Fruit fly (Drosophila melanogaster) whole organism, embryonic: ENCODE measurements around the gene CG13306.

Experiments
- CG10147 ChIP-seq: fragments of 200-800 bp; sonication (Bioruptor generic); optimal IDR thresholded peaks from 2 replicates; lab custom pipeline; 2019; ENCODE audit warnings: missing biosample characterization, mild to moderate bottlenecking, missing genetic modification characterization, moderate library complexity
- CG1024 ChIP-seq: fragments of 200-800 bp; sonication (Bioruptor generic); IDR thresholded peaks from 2 replicates; pipeline ENCODE4 v1.3.6; 2022; ENCODE audit warnings: missing biosample characterization, missing genetic modification characterization
- CG11695 ChIP-seq: fragments of 200-800 bp; sonication (Bioruptor generic); IDR thresholded peaks from 3 replicates; pipeline ENCODE4 v1.3.6; 2022; ENCODE audit warnings: missing biosample characterization, missing genetic modification characterization
- CG1233 ChIP-seq: fragments of 200-800 bp; sonication (Bioruptor generic); optimal IDR thresholded peaks from 4 replicates; lab custom pipeline; 2018; ENCODE audit warnings: missing biosample characterization, mild to moderate bottlenecking, missing genetic modification characterization
- CG13894 ChIP-seq: fragments of 200-800 bp; sonication (Bioruptor generic); optimal IDR thresholded peaks from 3 replicates; lab custom pipeline; 2018; ENCODE audit warnings: missing biosample characterization, mild to moderate bottlenecking, missing genetic modification characterization, moderate library complexity
- CG14965 ChIP-seq: fragments of 200-800 bp; sonication (Bioruptor generic); optimal IDR thresholded peaks from 2 replicates; lab custom pipeline; 2016; ENCODE audit warnings: missing biosample characterization, missing genetic modification characterization, borderline replicate concordance
- CG15269 ChIP-seq: fragments of 200-800 bp; sonication (Bioruptor generic); optimal IDR thresholded peaks from 2 replicates; lab custom pipeline; 2018; ENCODE audit warnings: missing biosample characterization, mild to moderate bottlenecking, missing genetic modification characterization, moderate library complexity
- CG15696 ChIP-seq: fragments of 200-800 bp; sonication (Bioruptor generic); optimal IDR thresholded peaks from 2 replicates; lab custom pipeline; 2019; ENCODE audit warnings: missing biosample characterization, mild to moderate bottlenecking, missing genetic modification characterization, moderate library complexity
- CG17328 ChIP-seq: fragments of 200-800 bp; sonication (Bioruptor generic); IDR thresholded peaks from 2 replicates; pipeline ENCODE4 v1.3.6; 2022; ENCODE audit warnings: missing biosample characterization, missing genetic modification characterization
- CG17802 ChIP-seq: fragments of 200-800 bp; sonication (Bioruptor generic); optimal IDR thresholded peaks from 2 replicates; lab custom pipeline; 2018; ENCODE audit warnings: missing biosample characterization, mild to moderate bottlenecking, missing genetic modification characterization, moderate library complexity
- CG31365 ChIP-seq: fragments of 200-800 bp; sonication (Bioruptor generic); optimal IDR thresholded peaks from 2 replicates; lab custom pipeline; 2018; ENCODE audit warnings: missing biosample characterization, mild to moderate bottlenecking, missing genetic modification characterization
- CG33213 ChIP-seq: fragments of 200-800 bp; sonication (Bioruptor generic); optimal IDR thresholded peaks from 3 replicates; lab custom pipeline; 2016; ENCODE audit warnings: missing biosample characterization, missing genetic modification characterization
- CG33557 ChIP-seq: fragments of 200-800 bp; sonication (Bioruptor generic); optimal IDR thresholded peaks from 2 replicates; lab custom pipeline; 2019; ENCODE audit warnings: missing biosample characterization, mild to moderate bottlenecking, missing genetic modification characterization, moderate library complexity
- CG7372 ChIP-seq: fragments of 200-800 bp; sonication (Bioruptor generic); IDR thresholded peaks from 2 replicates; pipeline ENCODE4 v1.3.6; 2022; ENCODE audit warnings: missing biosample characterization, missing genetic modification characterization
- CG7556 ChIP-seq: fragments of 200-800 bp; sonication (Bioruptor generic); optimal IDR thresholded peaks from 2 replicates; lab custom pipeline; 2017; ENCODE audit warnings: missing biosample characterization, mild to moderate bottlenecking, missing genetic modification characterization
- CG8924 ChIP-seq: fragments of 200-800 bp; optimal IDR thresholded peaks from 3 replicates; lab custom pipeline; 2019; ENCODE audit warnings: missing biosample characterization, mild to moderate bottlenecking, missing genetic modification characterization, moderate library complexity
- CG8944 ChIP-seq: fragments of 200-800 bp; sonication (Bioruptor generic); optimal IDR thresholded peaks from 3 replicates; lab custom pipeline; 2016; ENCODE audit warnings: missing biosample characterization, missing genetic modification characterization
- Deaf1 ChIP-seq: fragments of 200-800 bp; optimal IDR thresholded peaks from 3 replicates; lab custom pipeline; 2019; ENCODE audit warnings: missing biosample characterization, mild to moderate bottlenecking, missing genetic modification characterization, moderate library complexity
- Dfd ChIP-seq, 2 experiments: fragments of >200 bp; optimal IDR thresholded peaks; 2 replicates each; lab custom pipeline; 2017; ENCODE audit warnings: missing biosample characterization in 2 of 2, missing genetic modification characterization in 2 of 2
- Dip2 ChIP-seq: fragments of 200-800 bp; sonication (Bioruptor generic); IDR thresholded peaks from 2 replicates; pipeline ENCODE4 v1.3.6; 2022; ENCODE audit warnings: missing biosample characterization, missing genetic modification characterization
- E2f1 ChIP-seq: fragments of 200-800 bp; sonication (Bioruptor generic); IDR thresholded peaks from 2 replicates; pipeline ENCODE4 v1.3.6; 2022; ENCODE audit warnings: missing biosample characterization, missing genetic modification characterization
- E2f2 ChIP-seq: fragments of 200-800 bp; sonication (Bioruptor generic); IDR thresholded peaks from 2 replicates; pipeline ENCODE4 v1.3.6; 2022; ENCODE audit warnings: missing biosample characterization, missing genetic modification characterization
- Ets65A ChIP-seq: fragments of 200-800 bp; sonication (Bioruptor generic); peaks from one replicate; lab custom pipeline; 2016; ENCODE audit warnings: missing biosample characterization, missing genetic modification characterization
- MESR4 ChIP-seq: fragments of 200-800 bp; sonication (Bioruptor generic); optimal IDR thresholded peaks from 2 replicates; lab custom pipeline; 2018; ENCODE audit warnings: missing biosample characterization, mild to moderate bottlenecking, missing genetic modification characterization, moderate library complexity
- Myb ChIP-seq: fragments of 200-800 bp; sonication (Bioruptor generic); optimal IDR thresholded peaks from 2 replicates; lab custom pipeline; 2016; ENCODE audit warnings: missing biosample characterization, missing genetic modification characterization
- NFAT ChIP-seq: fragments of 200-800 bp; sonication (Bioruptor generic); IDR thresholded peaks from 2 replicates; pipeline ENCODE4 v1.3.6; 2022; ENCODE audit warnings: missing biosample characterization, missing genetic modification characterization
- Nf-YB ChIP-seq: fragments of 200-800 bp; sonication (Bioruptor generic); optimal IDR thresholded peaks from 3 replicates; lab custom pipeline; 2019; ENCODE audit warnings: missing biosample characterization, mild to moderate bottlenecking, missing genetic modification characterization, moderate library complexity
- Nf-YC ChIP-seq: fragments of 200-800 bp; optimal IDR thresholded peaks from 3 replicates; lab custom pipeline; 2019; ENCODE audit warnings: missing biosample characterization, mild to moderate bottlenecking, missing genetic modification characterization, moderate library complexity
- Opbp ChIP-seq: fragments of 200-800 bp; sonication (Bioruptor generic); IDR thresholded peaks from 3 replicates; pipeline ENCODE4 v1.3.6; 2022; ENCODE audit warnings: missing biosample characterization, missing genetic modification characterization; ENCODE audit not compliant: partially characterized antibody
- Xbp1 ChIP-seq: fragments of 200-800 bp; sonication (Bioruptor generic); optimal IDR thresholded peaks from 3 replicates; lab custom pipeline; 2016; ENCODE audit warnings: missing biosample characterization, mild to moderate bottlenecking, missing genetic modification characterization
- YL-1 ChIP-seq: fragments of 200-800 bp; sonication (Bioruptor generic); optimal IDR thresholded peaks from 3 replicates; lab custom pipeline; 2017; ENCODE audit warnings: missing biosample characterization, mild to moderate bottlenecking, missing genetic modification characterization
- al ChIP-seq: fragments of 200-800 bp; sonication (Bioruptor generic); IDR thresholded peaks from 2 replicates; pipeline ENCODE4 v1.3.6; 2022; ENCODE audit warnings: missing biosample characterization, missing genetic modification characterization
- ase ChIP-seq: fragments of 200-800 bp; sonication (Bioruptor generic); IDR thresholded peaks from 3 replicates; pipeline ENCODE4 v1.3.6; 2022; ENCODE audit warnings: missing biosample characterization, missing genetic modification characterization
- btn ChIP-seq: fragments of 200-800 bp; sonication (Bioruptor generic); optimal IDR thresholded peaks from 2 replicates; lab custom pipeline; 2016; ENCODE audit warnings: missing biosample characterization, missing genetic modification characterization
- chinmo ChIP-seq: fragments of 200-800 bp; sonication (Bioruptor generic); IDR thresholded peaks from 4 replicates; pipeline ENCODE4 v1.3.6; 2022; ENCODE audit warnings: missing biosample characterization, missing genetic modification characterization; ENCODE audit not compliant: partially characterized antibody
- dmrt99B ChIP-seq: fragments of 200-800 bp; sonication (Bioruptor generic); optimal IDR thresholded peaks from 2 replicates; lab custom pipeline; 2018; ENCODE audit warnings: missing biosample characterization, mild to moderate bottlenecking, missing genetic modification characterization, moderate library complexity
- fd64A ChIP-seq: fragments of 200-800 bp; sonication (Bioruptor generic); optimal IDR thresholded peaks from 3 replicates; lab custom pipeline; 2018; ENCODE audit warnings: missing biosample characterization, mild to moderate bottlenecking, missing genetic modification characterization
- hb ChIP-seq: fragments of 200-800 bp; sonication (Bioruptor generic); IDR thresholded peaks from 3 replicates; pipeline ENCODE4 v1.3.6; 2022; ENCODE audit warnings: missing biosample characterization, missing genetic modification characterization; ENCODE audit not compliant: partially characterized antibody
- kni ChIP-seq: fragments of 200-800 bp; sonication (Bioruptor generic); optimal IDR thresholded peaks from 3 replicates; lab custom pipeline; 2017; ENCODE audit warnings: mild to moderate bottlenecking, missing biosample characterization, missing genetic modification reagents, missing genetic modification characterization
- mam ChIP-seq: fragments of 200-800 bp; sonication (Bioruptor generic); optimal IDR thresholded peaks from 3 replicates; lab custom pipeline; 2016; ENCODE audit warnings: missing biosample characterization, missing genetic modification characterization
- nau ChIP-seq: fragments of 200-800 bp; sonication (Bioruptor generic); optimal IDR thresholded peaks from 3 replicates; lab custom pipeline; 2017; ENCODE audit warnings: missing biosample characterization, mild to moderate bottlenecking, missing genetic modification characterization, missing genetic modification reagents
- otp ChIP-seq: fragments of 200-800 bp; sonication (Bioruptor generic); IDR thresholded peaks from 3 replicates; pipeline ENCODE4, ENCODE4 v1.3.6; 2022; ENCODE audit warnings: missing biosample characterization, missing genetic modification characterization
- prd ChIP-seq, 3 experiments: fragments of >200 bp in 2 of 3; fragments of 200-800 bp in 1 of 3; sonication (Bioruptor generic) in 1 of 3; optimal IDR thresholded peaks in 2 of 3; IDR thresholded peaks in 1 of 3; 2 replicates in 2 of 3; 3 replicates in 1 of 3; pipeline versions ENCODE4 v1.3.6 to Lab custom; 2017 to 2022; ENCODE audit warnings: missing biosample characterization in 1 of 3, missing genetic modification characterization in 1 of 3
- schlank ChIP-seq: fragments of 200-800 bp; sonication (Bioruptor generic); optimal IDR thresholded peaks from 2 replicates; lab custom pipeline; 2018; ENCODE audit warnings: missing biosample characterization, mild to moderate bottlenecking, missing genetic modification characterization
- tio ChIP-seq: fragments of 200-800 bp; sonication (Bioruptor generic); optimal IDR thresholded peaks from 2 replicates; lab custom pipeline; 2017; ENCODE audit warnings: missing biosample characterization, missing genetic modification characterization, inconsistent platforms
- tna ChIP-seq: fragments of 200-800 bp; sonication (Bioruptor generic); IDR thresholded peaks from 2 replicates; pipeline ENCODE4 v1.3.6; 2022; ENCODE audit warnings: missing biosample characterization, missing genetic modification characterization; ENCODE audit not compliant: partially characterized antibody
- vnd ChIP-seq: fragments of 200-800 bp; sonication (Bioruptor generic); IDR thresholded peaks from 3 replicates; pipeline ENCODE4 v1.3.6; 2022; ENCODE audit warnings: missing biosample characterization, missing genetic modification characterization; ENCODE audit not compliant: partially characterized antibody
- wdn ChIP-seq: fragments of 200-800 bp; sonication (Bioruptor generic); IDR thresholded peaks from 2 replicates; pipeline ENCODE4 v1.3.6; 2022; ENCODE audit warnings: missing biosample characterization, missing genetic modification characterization
- zf30C ChIP-seq: fragments of 200-800 bp; sonication (Bioruptor generic); optimal IDR thresholded peaks from 3 replicates; lab custom pipeline; 2018; ENCODE audit warnings: missing biosample characterization, mild to moderate bottlenecking, missing genetic modification characterization

The CG13306 gene

dm6 chr3L:8772998-8773684 lies 23.6 kb upstream of the CG13306 start (continued):
- TF ChIP-seq MESR4 (GFP tag; lab: Kevin White, UChicago) (no peak), CG17802 (tag; lab: Kevin White, UChicago) (peak; percentile 18), E2f1 (GFP tag; lab: Robert Waterston, UW) (peak; percentile 56), ase (GFP tag; lab: Robert Waterston, UW) (peak; percentile 31; the same call in 2 of the 3 replicates), otp (GFP tag; lab: Robert Waterston, UW) (peak; percentile 78), fd64A (GFP tag; lab: Kevin White, UChicago) (no peak), CG11695 (peak; percentile 73; the same call in 2 of the 3 replicates), CG15269 (tag; lab: Kevin White, UChicago) (peak; percentile 83), CG14965 (no peak), wdn (GFP tag; lab: Robert Waterston, UW) (no peak), al (GFP tag; lab: Robert Waterston, UW) (no peak), Dip2 (GFP tag; lab: Robert Waterston, UW) (no peak), dmrt99B (peak; percentile 86), kni (GFP tag; lab: Kevin White, UChicago) (peak; percentile 81), CG10147 (GFP tag; lab: Kevin White, UChicago) (peak; percentile 32), vnd (no peak), CG33213 (no peak), CG33557 (GFP tag; lab: Kevin White, UChicago) (peak; percentile 79), CG7372 (GFP tag; lab: Robert Waterston, UW) (peak; percentile 43; the same call in 1 of the 2 replicates), CG7556 (GFP tag; lab: Kevin White, UChicago) (peak; percentile 75), E2f2 (GFP tag; lab: Robert Waterston, UW) (peak; percentile 63; the same call in 1 of the 2 replicates), Ets65A (GFP tag; lab: Kevin White, UChicago) (no peak), zf30C (GFP tag; lab: Kevin White, UChicago) (no peak), mam (no peak), Myb (GFP tag; lab: Kevin White, UChicago) (no peak), Deaf1 (tag; lab: Kevin White, UChicago) (peak; percentile 2), prd (optimal IDR thresholded peaks at IDR 0.05; lab: Kevin White, UChicago) (no peak), prd (GFP tag; IDR thresholded peaks at IDR 0.05; lab: Robert Waterston, UW) (peak; percentile 73), CG8924 (tag; lab: Kevin White, UChicago) (peak; percentile 83), NFAT (GFP tag; lab: Robert Waterston, UW) (no peak), CG8944 (peak; percentile 17), CG13894 (tag; lab: Kevin White, UChicago) (no peak), hb (no peak), CG1233 (GFP tag; lab: Kevin White, UChicago) (peak; percentile 72), btn (GFP tag; lab: Kevin White, UChicago) (peak; percentile 41), CG31365 (tag; lab: Kevin White, UChicago) (no peak), nau (peak; percentile 43), schlank (no peak), Xbp1 (peak; percentile 74), chinmo (GFP tag; lab: Robert Waterston, UW) (no peak), Nf-YB (peak; percentile 70), CG17328 (GFP tag; lab: Robert Waterston, UW) (peak; percentile 76), CG15696 (tag; lab: Kevin White, UChicago) (peak; percentile 38), tna (GFP tag; lab: Robert Waterston, UW) (no peak), Dfd (GFP tag; optimal IDR thresholded peaks at IDR 0.05; lab: Kevin White, UChicago) (no peak), YL-1 (GFP tag; lab: Kevin White, UChicago) (no peak), tio (GFP tag; lab: Kevin White, UChicago) (peak; percentile 50), CG1024 (GFP tag; lab: Robert Waterston, UW) (no peak), Nf-YC (tag; lab: Kevin White, UChicago) (peak; percentile 43), Opbp (GFP tag; lab: Robert Waterston, UW) (no peak)
